Worm (Caenorhabditis elegans) whole organism, L4/young adult: Measurements from ENCODE around the gene act-5.

ENCODE experiments used
- W03F9.2 ChIP-seq: fragments of 150-350 bp; optimal IDR thresholded peaks from 2 replicates; lab custom pipeline; 2014; ENCODE audit warnings: missing biosample characterization, missing genetic modification characterization
- dao-5 ChIP-seq: sonication (generic microtip); optimal IDR thresholded peaks from 2 replicates; lab custom pipeline; 2016; ENCODE audit warnings: missing genotype, missing genetic modification characterization, moderate library complexity, missing compliant biosample characterization
- him-1 ChIP-seq: sonication (generic microtip); optimal IDR thresholded peaks from 2 replicates; lab custom pipeline; 2016; ENCODE audit warnings: missing genotype, missing genetic modification reagents, missing genetic modification characterization, missing compliant biosample characterization

ce11 chrIII:13623014-13623413, 17.1 kb upstream of the act-5 start, which contains the start of gene mlc-5:
- no peak for TF ChIP-seq dao-5 (tag; lab: Kevin White, UChicago)
- no peak for TF ChIP-seq him-1
- no peak for TF ChIP-seq W03F9.2
